Fruit fly (Drosophila melanogaster) whole organism, wandering third instar larva: ENCODE measurements around the gene GATAd.

Experiments used
- Abd-B ChIP-seq: fragments of >200 bp; optimal IDR thresholded peaks from 2 replicates; lab custom pipeline; 2017; ENCODE audit warnings: missing biosample characterization, missing genetic modification characterization
- Dif ChIP-seq: fragments of 200-275, 200-300 bp; sonication (Bioruptor generic); optimal IDR thresholded peaks from 2 replicates; lab custom pipeline; 2018; ENCODE audit warnings: missing biosample characterization, missing genetic modification characterization; ENCODE audit not compliant: partially characterized antibody
- GATAd ChIP-seq: sonication (Bioruptor generic); optimal IDR thresholded peaks from 2 replicates; lab custom pipeline; 2016; ENCODE audit warnings: missing biosample characterization, missing genetic modification characterization
- HLH106 ChIP-seq: fragments of 200-800 bp; optimal IDR thresholded peaks from 3 replicates; lab custom pipeline; 2019; ENCODE audit warnings: missing biosample characterization, mild to moderate bottlenecking, missing genetic modification characterization, moderate library complexity
- Hnf4 ChIP-seq: fragments of 200-800 bp; sonication (Bioruptor generic); optimal IDR thresholded peaks from 2 replicates; lab custom pipeline; 2016; ENCODE audit warnings: missing biosample characterization, mild to moderate bottlenecking, missing genetic modification characterization
- Hr78 ChIP-seq: fragments of >200 bp; optimal IDR thresholded peaks from 2 replicates; lab custom pipeline; 2017; ENCODE audit warnings: missing biosample characterization, missing genetic modification characterization
- Hr83 ChIP-seq: fragments of 200-300 bp; sonication (Bioruptor generic); optimal IDR thresholded peaks from 2 replicates; lab custom pipeline; 2016; ENCODE audit warnings: missing biosample characterization, mild to moderate bottlenecking, missing genetic modification characterization, moderate library complexity; ENCODE audit not compliant: poor library complexity, severe bottlenecking
- Jra ChIP-seq: sonication (Bioruptor generic); optimal IDR thresholded peaks from 2 replicates; lab custom pipeline; 2016; ENCODE audit warnings: missing biosample characterization, missing genetic modification characterization
- Mio ChIP-seq: sonication (Bioruptor generic); optimal IDR thresholded peaks from 2 replicates; lab custom pipeline; 2016; ENCODE audit warnings: missing biosample characterization, missing genetic modification characterization
- Myc ChIP-seq: fragments of >200 bp; optimal IDR thresholded peaks from 2 replicates; lab custom pipeline; 2017
- N ChIP-seq: fragments of >200 bp; optimal IDR thresholded peaks from 2 replicates; lab custom pipeline; 2018; ENCODE audit warnings: missing biosample characterization, missing external identifiers, missing genetic modification characterization
- OdsH ChIP-seq: fragments of 200-800 bp; sonication (Bioruptor generic); optimal IDR thresholded peaks from 2 replicates; lab custom pipeline; 2016; ENCODE audit warnings: missing biosample characterization, mild to moderate bottlenecking, missing genetic modification characterization
- Rel ChIP-seq, 2 experiments: fragments of 200-800 bp; sonication (Bioruptor generic) in 1 of 2; optimal IDR thresholded peaks; 2 replicates in 1 of 2; 3 replicates in 1 of 2; lab custom pipeline; 2016 to 2019; ENCODE audit warnings: mild to moderate bottlenecking in 2 of 2, missing biosample characterization in 2 of 2, missing genetic modification characterization in 2 of 2, moderate library complexity in 1 of 2
- Vsx2 ChIP-seq: fragments of 200-300, 225-300 bp; sonication (Bioruptor generic); optimal IDR thresholded peaks from 2 replicates; lab custom pipeline; 2018; ENCODE audit warnings: missing biosample characterization, missing genetic modification characterization; ENCODE audit not compliant: partially characterized antibody
- brk ChIP-seq: fragments of 200-800 bp; sonication (Bioruptor generic); optimal IDR thresholded peaks from 2 replicates; lab custom pipeline; 2016; ENCODE audit warnings: missing biosample characterization, mild to moderate bottlenecking, missing genetic modification characterization
- dmrt93B ChIP-seq: fragments of 200-800 bp; sonication (Bioruptor generic); optimal IDR thresholded peaks from 2 replicates; lab custom pipeline; 2018; ENCODE audit warnings: missing biosample characterization, mild to moderate bottlenecking, missing genetic modification characterization
- ey ChIP-seq: fragments of 200-800 bp; sonication (Bioruptor generic); optimal IDR thresholded peaks from 2 replicates; lab custom pipeline; 2016; ENCODE audit warnings: missing biosample characterization, missing genetic modification characterization
- foxo ChIP-seq, 2 experiments: fragments of 200-800 bp; sonication (Bioruptor generic); optimal IDR thresholded peaks; 2 replicates in 1 of 2; 3 replicates in 1 of 2; lab custom pipeline; 2016 to 2017; ENCODE audit warnings: missing biosample characterization in 2 of 2, missing genetic modification characterization in 2 of 2
- fru ChIP-seq: fragments of 200-800 bp; sonication (Bioruptor generic); optimal IDR thresholded peaks from 3 replicates; lab custom pipeline; 2016; ENCODE audit warnings: missing biosample characterization, mild to moderate bottlenecking, missing genetic modification characterization
- h ChIP-seq: fragments of 200-800 bp; sonication (Bioruptor generic); optimal IDR thresholded peaks from 3 replicates; lab custom pipeline; 2016; ENCODE audit warnings: missing biosample characterization, mild to moderate bottlenecking, missing genetic modification characterization
- jim ChIP-seq: fragments of 175-275, 200-325 bp; sonication (Bioruptor generic); optimal IDR thresholded peaks from 2 replicates; lab custom pipeline; 2016; ENCODE audit warnings: missing biosample characterization, mild to moderate bottlenecking, missing genetic modification characterization
- lola ChIP-seq: fragments of >200 bp; optimal IDR thresholded peaks from 2 replicates; lab custom pipeline; 2017; ENCODE audit warnings: missing biosample characterization, missing genetic modification characterization
- pan ChIP-seq: fragments of >200 bp; optimal IDR thresholded peaks from 2 replicates; lab custom pipeline; 2017
- psq ChIP-seq: fragments of 200-800 bp; sonication (Bioruptor generic); optimal IDR thresholded peaks from 3 replicates; lab custom pipeline; 2017; ENCODE audit warnings: missing biosample characterization, mild to moderate bottlenecking, missing genetic modification characterization, moderate library complexity
- sv ChIP-seq: fragments of 200-800 bp; sonication (Bioruptor generic); optimal IDR thresholded peaks from 3 replicates; lab custom pipeline; 2016; ENCODE audit warnings: missing biosample characterization, missing genetic modification characterization
- usp ChIP-seq: fragments of >200 bp; optimal IDR thresholded peaks from 2 replicates; lab custom pipeline; 2017; ENCODE audit warnings: missing biosample characterization, missing genetic modification characterization
- woc ChIP-seq: sonication (Bioruptor generic); optimal IDR thresholded peaks from 2 replicates; lab custom pipeline; 2016; ENCODE audit warnings: missing biosample characterization, mild to moderate bottlenecking, missing genetic modification characterization

Gene GATAd

DNA sequence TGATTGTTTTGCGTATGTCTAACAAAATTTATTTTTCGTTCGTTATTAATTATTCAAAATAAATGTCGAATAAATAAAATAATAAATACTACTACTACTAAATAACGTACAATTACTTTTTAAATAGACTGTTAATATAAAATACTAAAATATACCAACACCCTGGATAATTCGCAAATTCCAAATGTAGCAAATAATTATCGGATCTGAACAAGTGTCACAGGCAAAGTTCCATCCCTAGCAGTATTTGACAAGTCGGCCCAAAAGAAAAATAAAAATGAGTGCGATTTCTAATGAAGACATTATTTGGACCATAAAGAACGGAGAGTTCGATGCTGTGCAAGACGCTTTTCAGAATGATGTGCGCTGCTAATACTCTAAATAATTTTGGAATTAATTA lies 7.9 kb downstream of the GATAd start, which contains the start of gene CG31715 (continued):
- TF ChIP-seq Vsx2 = no peak
- TF ChIP-seq, all 38 proteins: peak for 11

DNA sequence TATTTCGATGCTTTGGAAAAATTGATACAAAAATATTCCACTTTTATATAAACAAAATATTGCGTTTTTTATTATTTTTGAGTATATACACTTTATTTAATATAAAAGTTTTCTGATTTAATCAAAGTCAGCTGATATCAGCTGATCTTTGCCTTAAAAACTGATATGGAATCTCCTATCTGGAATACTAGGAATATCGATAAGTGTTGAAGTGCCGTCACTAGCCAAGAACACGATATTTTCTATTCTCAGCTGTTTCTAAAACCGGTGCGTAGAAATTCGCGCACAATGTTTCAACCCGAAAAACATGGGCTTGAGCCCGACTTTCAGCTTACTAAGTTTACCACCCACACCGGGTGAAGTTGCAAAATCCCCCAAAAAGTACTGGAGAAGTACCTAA lies 8.9 kb downstream of the GATAd start, which contains the start of gene Sps2:
Sps2 (plus strand) TSS at position 124 of the 400 bp plus-strand sequence.
- peak; percentile 18 for TF ChIP-seq brk (GFP tag; lab: Kevin White, UChicago)
- peak; percentile 10 for TF ChIP-seq Hnf4 (GFP tag; lab: Kevin White, UChicago)
- no peak for TF ChIP-seq GATAd
- no peak for TF ChIP-seq Mio (GFP tag; lab: Kevin White, UChicago)
- TF ChIP-seq h (GFP tag; lab: Kevin White, UChicago) = peak; percentile 24
- TF ChIP-seq fru = peak; percentile 10

DNA sequence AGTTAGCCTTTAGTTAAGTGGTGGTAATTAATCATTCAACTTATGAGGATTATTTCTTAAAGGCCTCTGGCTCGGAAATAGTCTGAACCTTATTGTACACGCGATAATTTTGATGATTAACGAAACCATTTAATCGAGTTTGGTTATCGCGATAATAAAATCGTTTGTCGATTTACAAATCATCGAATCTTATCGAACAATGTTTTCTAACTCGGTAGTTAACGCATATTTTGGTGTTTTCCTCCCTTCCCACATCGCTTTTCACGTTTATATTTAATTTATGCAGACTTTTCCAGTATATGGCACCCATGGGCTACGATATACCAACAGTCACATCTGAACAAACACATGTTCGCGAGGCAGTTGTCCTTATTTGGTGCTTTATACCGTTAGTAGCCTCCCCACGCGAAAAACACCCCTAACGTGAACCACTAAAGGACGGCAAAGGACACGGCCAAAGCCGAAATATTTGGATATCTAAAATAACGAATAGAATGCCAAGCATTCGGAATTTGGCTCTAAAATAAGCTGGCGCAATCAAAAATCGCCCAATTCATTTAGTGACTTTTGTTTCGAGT lies 10.6 kb downstream of the GATAd start, which contains the start of gene Frmd5:
Frmd5 (plus strand) TSS at position 414 of the 578 bp plus-strand sequence.
- TF ChIP-seq Hr78 (GFP tag; lab: Kevin White, UChicago) (no peak), jim (GFP tag; lab: Kevin White, UChicago) (no peak)

- TF ChIP-seq Dif (GFP tag; lab: Kevin White, UChicago) = no peak
- no peak for TF ChIP-seq h (GFP tag; lab: Kevin White, UChicago)
- TF ChIP-seq jim (GFP tag; lab: Kevin White, UChicago) = no peak
- TF ChIP-seq Hr78 (GFP tag; lab: Kevin White, UChicago) = no peak
- no peak for TF ChIP-seq Mio (GFP tag; lab: Kevin White, UChicago)
- TF ChIP-seq sv (GFP tag; lab: Kevin White, UChicago) = no peak
- TF ChIP-seq N = no peak
- no peak for TF ChIP-seq OdsH (GFP tag; lab: Kevin White, UChicago)
- TF ChIP-seq Abd-B (GFP tag; lab: Kevin White, UChicago) = no peak
- TF ChIP-seq Hr83 (GFP tag; lab: Kevin White, UChicago) = no peak
- TF ChIP-seq dmrt93B (GFP tag; lab: Kevin White, UChicago) = no peak
- no peak for TF ChIP-seq brk (GFP tag; lab: Kevin White, UChicago)
- no peak for TF ChIP-seq Myc (lab: Kevin White, UChicago)
Observed at dm6 chr2L:10351130-10351529, 17.6 kb downstream of the GATAd start.

- TF ChIP-seq ey (GFP tag; lab: Kevin White, UChicago) (no peak), foxo (GFP tag; optimal IDR thresholded peaks at IDR 0.05; lab: Kevin White, UChicago) (no peak), OdsH (GFP tag; lab: Kevin White, UChicago) (no peak), h (GFP tag; lab: Kevin White, UChicago) (no peak), usp (GFP tag; lab: Kevin White, UChicago) (no peak), sv (GFP tag; lab: Kevin White, UChicago) (no peak), pan (lab: Kevin White, UChicago) (no peak), lola (no peak), Jra (GFP tag; lab: Kevin White, UChicago) (no peak), psq (GFP tag; lab: Kevin White, UChicago) (no peak), N (no peak), Myc (lab: Kevin White, UChicago) (no peak), jim (GFP tag; lab: Kevin White, UChicago) (no peak)
Observed at dm6 chr2L:10353871-10354270, 20.3 kb downstream of the GATAd start, which contains the start of gene CG34367. Gene CG34367, minus strand, starts transcription at chr2L:10353905.

- no peak for TF ChIP-seq Hr78 (GFP tag; lab: Kevin White, UChicago)
- peak; percentile 66 for TF ChIP-seq woc (GFP tag; lab: Kevin White, UChicago)
- TF ChIP-seq, all 38 proteins: peak for 1
Observed at dm6 chr2L:10356508-10356907, 23.0 kb downstream of the GATAd start, which contains the start of the genes CtsL4 and ClpP. Gene CtsL4, minus strand, starts transcription at chr2L:10356597. Gene ClpP, plus strand, starts transcription at chr2L:10356795.

- TF ChIP-seq HLH106 (tag; lab: Kevin White, UChicago) = peak; percentile 11
- peak; percentile 22 for TF ChIP-seq woc (GFP tag; lab: Kevin White, UChicago)
- no peak for TF ChIP-seq Abd-B (GFP tag; lab: Kevin White, UChicago)
- TF ChIP-seq Rel (GFP tag; optimal IDR thresholded peaks at IDR 0.05; lab: Kevin White, UChicago) = no peak
- TF ChIP-seq Rel (tag; optimal IDR thresholded peaks at IDR 0.05; lab: Kevin White, UChicago) = peak; percentile 36
- TF ChIP-seq pan (lab: Kevin White, UChicago) = no peak
- TF ChIP-seq, all 38 proteins: peak for 3
Observed at dm6 chr2L:10362408-10363067, 29.0 kb downstream of the GATAd start, which contains the start of the genes Cand1 and pim. Gene Cand1, minus strand, starts transcription at chr2L:10362707. Gene pim, plus strand, starts transcription at chr2L:10362989.
